Fruit fly (Drosophila melanogaster): ENCODE data around the gene CG3285.

CG3285 gene

dm6 chr2L:3301755-3302499 lies 28.8 kb upstream of the CG3285 start (continued):
- TF ChIP-seq CG31388 (GFP tag; optimal IDR thresholded peaks at IDR 0.05) (peak; percentile 99), trh (GFP tag; optimal IDR thresholded peaks at IDR 0.05) (peak; percentile 98), CG1792 (GFP tag; optimal IDR thresholded peaks at IDR 0.05) (peak; percentile 99), Abd-B (GFP tag; optimal IDR thresholded peaks at IDR 0.05) (peak; percentile 99), slp2 (GFP tag; optimal IDR thresholded peaks at IDR 0.05) (peak; percentile 99), ro (GFP tag; IDR thresholded peaks at IDR 0.05) (peak; percentile 99), CG17829 (tag; optimal IDR thresholded peaks at IDR 0.05) (peak; percentile 100), onecut (GFP tag; IDR thresholded peaks at IDR 0.05) (peak; percentile 99), NC2β (GFP tag; optimal IDR thresholded peaks at IDR 0.05) (peak; percentile 99), CG11247 (GFP tag; IDR thresholded peaks at IDR 0.05) (peak; percentile 99), Bdp1 (GFP tag; optimal IDR thresholded peaks at IDR 0.05) (peak; percentile 96), Opbp (GFP tag; IDR thresholded peaks at IDR 0.05; ENCODE audit: partially characterized antibody) (peak; percentile 47; the same call in 1 of the 3 replicates), Elba2 (GFP tag; optimal IDR thresholded peaks at IDR 0.05) (peak; percentile 95), CG6854 (GFP tag; optimal IDR thresholded peaks at IDR 0.05) (peak; percentile 99), Side (GFP tag; optimal IDR thresholded peaks at IDR 0.05) (peak; percentile 100), mam (GFP tag; optimal IDR thresholded peaks at IDR 0.05) (peak; percentile 100), CG14014 (GFP tag; IDR thresholded peaks at IDR 0.05) (peak; percentile 99), gce (GFP tag; IDR thresholded peaks at IDR 0.05) (peak; percentile 98), Lpt (GFP tag; optimal IDR thresholded peaks at IDR 0.05) (no peak), zen2 (GFP tag; IDR thresholded peaks at IDR 0.05; ENCODE audit: partially characterized antibody) (no peak), btn (GFP tag; optimal IDR thresholded peaks at IDR 0.05) (peak; percentile 99), oc (tag; optimal IDR thresholded peaks at IDR 0.05) (peak; percentile 99), Nf-YA (GFP tag; IDR thresholded peaks at IDR 0.05) (peak; percentile 94), BtbVII (GFP tag; optimal IDR thresholded peaks at IDR 0.05) (peak; percentile 100), CG12219 (GFP tag; optimal IDR thresholded peaks at IDR 0.05) (peak; percentile 100), CG12659 (GFP tag; optimal IDR thresholded peaks at IDR 0.05) (peak; percentile 100), phol (tag; optimal IDR thresholded peaks at IDR 0.05) (peak; percentile 99), sna (GFP tag; IDR thresholded peaks at IDR 0.05; ENCODE audit: partially characterized antibody) (peak; percentile 37; the same call in 1 of the 2 replicates), Mad (GFP tag; optimal IDR thresholded peaks at IDR 0.05) (peak; percentile 100), Six4 (GFP tag; optimal IDR thresholded peaks at IDR 0.05) (peak; percentile 100), pzg (GFP tag; optimal IDR thresholded peaks at IDR 0.05) (peak; percentile 64), CG11398 (GFP tag; optimal IDR thresholded peaks at IDR 0.05) (peak; percentile 99), MESR4 (GFP tag; optimal IDR thresholded peaks at IDR 0.05) (peak; percentile 95), CG7786 (GFP tag; optimal IDR thresholded peaks at IDR 0.05) (peak; percentile 100), prd (optimal IDR thresholded peaks at IDR 0.05) (no peak), prd (GFP tag; IDR thresholded peaks at IDR 0.05) (peak; percentile 100), ac (GFP tag; optimal IDR thresholded peaks at IDR 0.05) (peak; percentile 99), hth (optimal IDR thresholded peaks at IDR 0.05) (no peak), seq (GFP tag; IDR thresholded peaks at IDR 0.05) (peak; percentile 99), tx (GFP tag; optimal IDR thresholded peaks at IDR 0.05) (peak; percentile 99), cad (GFP tag; optimal IDR thresholded peaks at IDR 0.05) (no peak), tll (GFP tag; optimal IDR thresholded peaks at IDR 0.05) (peak in 1 of 2 experiments; percentile 90), CG18619 (GFP tag; optimal IDR thresholded peaks at IDR 0.05) (peak; percentile 100), HLH54F (GFP tag; optimal IDR thresholded peaks at IDR 0.05) (peak; percentile 100), Sox100B (GFP tag; optimal IDR thresholded peaks at IDR 0.05) (peak; percentile 98), CG17385 (GFP tag; optimal IDR thresholded peaks at IDR 0.05) (peak; percentile 99), al (GFP tag; IDR thresholded peaks at IDR 0.05) (peak; percentile 99), CG14667 (GFP tag; IDR thresholded peaks at IDR 0.05) (peak; percentile 98), HLH3B (GFP tag; IDR thresholded peaks at IDR 0.05) (peak; percentile 99), tgo (GFP tag; IDR thresholded peaks at IDR 0.05) (peak; percentile 99)

Data from whole organism, embryonic.